Worm (Caenorhabditis elegans) whole organism, L1 larva: Measurements from ENCODE around the gene ZK938.3.

ENCODE experiments used
- Y116A8C.19 ChIP-seq: sonication (generic microtip); optimal IDR thresholded peaks from 2 replicates; lab custom pipeline; 2016; ENCODE audit warnings: missing compliant biosample characterization, missing genetic modification characterization, borderline replicate concordance
- alr-1 ChIP-seq: fragments of 200-800 bp; sonication (Bioruptor generic); optimal IDR thresholded peaks from 2 replicates; lab custom pipeline; 2018; ENCODE audit warnings: borderline replicate concordance, mild to moderate bottlenecking, missing genetic modification characterization, missing compliant biosample characterization
- aly-2 ChIP-seq: fragments of 150-350 bp; optimal IDR thresholded peaks from 2 replicates; lab custom pipeline; 2014; ENCODE audit warnings: missing biosample characterization, missing genetic modification characterization
- blmp-1 ChIP-seq: fragments of 150-350 bp; optimal IDR thresholded peaks from 2 replicates; lab custom pipeline; 2014; ENCODE audit warnings: missing biosample characterization, missing genetic modification characterization
- ceh-63 ChIP-seq: fragments of 200-800 bp; sonication (Bioruptor generic); optimal IDR thresholded peaks from 2 replicates; lab custom pipeline; 2018; ENCODE audit warnings: mild to moderate bottlenecking, missing genetic modification characterization, missing compliant biosample characterization
- ceh-82 ChIP-seq, 3 experiments: fragments of 150-350 bp in 1 of 3; sonication (generic microtip) in 2 of 3; optimal IDR thresholded peaks; 2 replicates each; lab custom pipeline; 2014 to 2017; ENCODE audit warnings: missing biosample characterization in 3 of 3, missing genetic modification characterization in 3 of 3
- ceh-90 ChIP-seq: sonication (generic microtip); optimal IDR thresholded peaks from 2 replicates; lab custom pipeline; 2016; ENCODE audit warnings: missing genetic modification characterization, missing compliant biosample characterization
- ces-1 ChIP-seq: fragments of 150-350 bp; optimal IDR thresholded peaks from 2 replicates; lab custom pipeline; 2014; ENCODE audit warnings: missing biosample characterization, missing genetic modification reagents, missing genetic modification characterization
- efl-1 ChIP-seq, 4 experiments: fragments of 150-350 bp; optimal IDR thresholded peaks in 3 of 4; peaks in 1 of 4; 1 replicate in 1 of 4; 2 replicates in 3 of 4; lab custom pipeline; 2014; ENCODE audit warnings: missing biosample characterization in 2 of 4, missing genetic modification characterization in 2 of 4, missing genetic modification reagents in 2 of 4
- egl-27 ChIP-seq, 2 experiments: fragments of 150-350 bp in 1 of 2; sonication (generic microtip); optimal IDR thresholded peaks; 3 replicates each; lab custom pipeline; 2017 to 2018; ENCODE audit warnings: missing biosample characterization in 2 of 2, missing genetic modification characterization in 2 of 2, missing genetic modification reagents in 2 of 2
- elt-3 ChIP-seq, 6 experiments: fragments of 150-350 bp in 1 of 6; sonication (generic microtip); optimal IDR thresholded peaks; 2 replicates each; lab custom pipeline; 2017 to 2018; ENCODE audit warnings: missing biosample characterization in 6 of 6, missing genetic modification characterization in 6 of 6, inconsistent platforms in 1 of 6
- fkh-8 ChIP-seq: sonication (generic microtip); optimal IDR thresholded peaks from 2 replicates; lab custom pipeline; 2016; ENCODE audit warnings: mild to moderate bottlenecking, missing genetic modification characterization, missing compliant biosample characterization
- fos-1 ChIP-seq: fragments of 150-350 bp; optimal IDR thresholded peaks from 2 replicates; lab custom pipeline; 2014; ENCODE audit warnings: missing biosample characterization, missing genetic modification characterization
- grh-1 ChIP-seq: fragments of 200-800 bp; sonication (Bioruptor generic); IDR thresholded peaks from 2 replicates; pipeline ENCODE4 v1.3.6; 2022; ENCODE audit warnings: missing genetic modification reagents, missing genetic modification characterization, missing compliant biosample characterization
- hlh-17 ChIP-seq: fragments of 200-800 bp; sonication (Bioruptor generic); optimal IDR thresholded peaks from 2 replicates; lab custom pipeline; 2018; ENCODE audit warnings: missing genetic modification characterization, mild to moderate bottlenecking, missing compliant biosample characterization, moderate library complexity, borderline replicate concordance
- irx-1 ChIP-seq: sonication (generic microtip); optimal IDR thresholded peaks from 2 replicates; lab custom pipeline; 2016; ENCODE audit warnings: missing genetic modification characterization, missing compliant biosample characterization
- isw-1 ChIP-seq: fragments of 200-800 bp; sonication (Bioruptor generic); IDR thresholded peaks from 2 replicates; pipeline ENCODE4 v1.3.6; 2022; ENCODE audit warnings: missing genetic modification characterization, missing compliant biosample characterization
- lin-13 ChIP-seq: fragments of 150-350 bp; optimal IDR thresholded peaks from 2 replicates; lab custom pipeline; 2014; ENCODE audit warnings: missing biosample characterization, missing genetic modification reagents, missing genetic modification characterization
- lin-35 ChIP-seq, 2 experiments: fragments of 150-350 bp; optimal IDR thresholded peaks; 2 replicates each; lab custom pipeline; 2014; ENCODE audit warnings: missing biosample characterization in 2 of 2, missing genetic modification characterization in 2 of 2, missing genetic modification reagents in 2 of 2
- lin-39 ChIP-seq: fragments of 150-350 bp; optimal IDR thresholded peaks from 2 replicates; lab custom pipeline; 2014; ENCODE audit warnings: missing biosample characterization, missing genetic modification reagents, missing genetic modification characterization
- lir-3 ChIP-seq: sonication (generic microtip); optimal IDR thresholded peaks from 2 replicates; lab custom pipeline; 2016; ENCODE audit warnings: mild to moderate bottlenecking, missing genetic modification characterization, moderate library complexity, missing compliant biosample characterization; ENCODE audit not compliant: poor library complexity
- lsy-2 ChIP-seq, 2 experiments: fragments of 150-350 bp; optimal IDR thresholded peaks; 2 replicates each; lab custom pipeline; 2014; ENCODE audit warnings: missing biosample characterization in 2 of 2, missing genetic modification characterization in 2 of 2
- mef-2 ChIP-seq: fragments of 150-350 bp; optimal IDR thresholded peaks from 2 replicates; lab custom pipeline; 2014; ENCODE audit warnings: missing biosample characterization, missing genetic modification characterization
- nhr-76 ChIP-seq: sonication (generic microtip); optimal IDR thresholded peaks from 2 replicates; lab custom pipeline; 2017; ENCODE audit warnings: missing biosample characterization, missing genetic modification characterization
- nhr-77 ChIP-seq: fragments of 150-350 bp; optimal IDR thresholded peaks from 2 replicates; lab custom pipeline; 2014; ENCODE audit warnings: missing biosample characterization, missing genetic modification characterization
- nhr-85 ChIP-seq: sonication (generic microtip); peaks from one replicate; lab custom pipeline; 2016; ENCODE audit warnings: missing genetic modification characterization, inconsistent platforms, missing compliant biosample characterization
- pqm-1 ChIP-seq: sonication (generic microtip); optimal IDR thresholded peaks from 3 replicates; lab custom pipeline; 2017; ENCODE audit warnings: missing biosample characterization, missing genetic modification characterization
- skn-1 ChIP-seq: fragments of 150-350 bp; optimal IDR thresholded peaks from 2 replicates; lab custom pipeline; 2014; ENCODE audit warnings: missing biosample characterization, missing genetic modification characterization
- sptf-1 ChIP-seq: fragments of 150-350 bp; optimal IDR thresholded peaks from 2 replicates; lab custom pipeline; 2014; ENCODE audit warnings: missing biosample characterization, missing genetic modification characterization
- swsn-7 ChIP-seq: sonication (generic microtip); optimal IDR thresholded peaks from 2 replicates; lab custom pipeline; 2016; ENCODE audit warnings: missing genetic modification characterization, missing compliant biosample characterization
- tlp-1 ChIP-seq: fragments of 150-350 bp; optimal IDR thresholded peaks from 2 replicates; lab custom pipeline; 2014; ENCODE audit warnings: missing biosample characterization, missing genetic modification characterization
- unc-30 ChIP-seq: sonication (generic microtip); optimal IDR thresholded peaks from 2 replicates; lab custom pipeline; 2017; ENCODE audit warnings: missing biosample characterization, missing genetic modification characterization
- unc-98 ChIP-seq: fragments of 200-800 bp; sonication (Bioruptor generic); IDR thresholded peaks from 2 replicates; pipeline ENCODE4 v1.3.6; 2022; ENCODE audit warnings: missing genetic modification characterization, missing compliant biosample characterization
- vab-15 ChIP-seq: sonication (generic microtip); optimal IDR thresholded peaks from 2 replicates; lab custom pipeline; 2017; ENCODE audit warnings: missing genotype, mild to moderate bottlenecking, missing genetic modification characterization, missing compliant biosample characterization
- xbp-1 ChIP-seq: sonication (generic microtip); optimal IDR thresholded peaks from 2 replicates; lab custom pipeline; 2016; ENCODE audit warnings: missing genetic modification characterization, missing compliant biosample characterization
- zip-4 ChIP-seq: fragments of 200-800 bp; sonication (Bioruptor generic); optimal IDR thresholded peaks from 2 replicates; lab custom pipeline; 2018; ENCODE audit warnings: mild to moderate bottlenecking, missing genetic modification characterization, moderate library complexity, missing compliant biosample characterization

ZK938.3 gene

DNA sequence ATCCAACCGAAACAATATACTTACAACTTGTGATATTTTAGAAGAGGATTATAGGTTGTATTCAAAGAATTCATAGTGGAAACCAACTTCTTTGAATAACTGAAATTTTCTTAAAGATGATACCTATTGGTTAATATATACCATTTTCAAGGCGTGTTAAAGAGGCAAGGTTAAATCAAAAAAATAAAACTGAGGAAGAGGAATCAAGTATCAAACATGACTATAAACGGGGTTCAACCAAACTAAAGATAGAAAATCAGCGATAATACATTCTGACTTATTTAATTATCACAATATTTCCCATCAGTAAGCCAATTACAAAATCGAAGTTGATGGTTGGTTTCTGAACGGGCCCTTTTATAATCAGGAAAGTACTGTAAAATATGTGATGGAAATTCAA, 27.6 kb upstream of the ZK938.3 start, which contains the start of gene chil-3:
TSS of gene chil-3 (minus strand) at position 101 of the 400 bp plus-strand sequence.
- TF ChIP-seq vab-15 (no peak), unc-30 (tag; lab: Kevin White, UChicago) (no peak), lsy-2 (tag; optimal IDR thresholded peaks at IDR 0.05; lab: Kevin White, UChicago) (no peak), lir-3 (tag; lab: Kevin White, UChicago) (no peak), ceh-63 (GFP tag; lab: Kevin White, UChicago) (no peak), irx-1 (tag; lab: Kevin White, UChicago) (no peak), hlh-17 (GFP tag; lab: Kevin White, UChicago) (no peak), ceh-90 (tag; lab: Kevin White, UChicago) (no peak), swsn-7 (tag; lab: Kevin White, UChicago) (no peak), zip-4 (GFP tag; lab: Kevin White, UChicago) (no peak), xbp-1 (tag; lab: Kevin White, UChicago) (no peak), skn-1 (tag; lab: Kevin White, UChicago) (no peak), efl-1 (optimal IDR thresholded peaks at IDR 0.05; lab: Kevin White, UChicago) (no peak), efl-1 (GFP tag; optimal IDR thresholded peaks at IDR 0.05 in 1 of 2; lab: Kevin White, UChicago) (no peak), nhr-85 (tag; lab: Kevin White, UChicago) (no peak), elt-3 (tag; optimal IDR thresholded peaks at IDR 0.05; lab: Kevin White, UChicago) (no peak), ces-1 (GFP tag; lab: Kevin White, UChicago) (no peak), alr-1 (tag; lab: Kevin White, UChicago) (no peak), Y116A8C.19 (tag; lab: Kevin White, UChicago) (no peak), unc-98 (GFP tag; lab: Robert Waterston, UW) (no peak)

DNA sequence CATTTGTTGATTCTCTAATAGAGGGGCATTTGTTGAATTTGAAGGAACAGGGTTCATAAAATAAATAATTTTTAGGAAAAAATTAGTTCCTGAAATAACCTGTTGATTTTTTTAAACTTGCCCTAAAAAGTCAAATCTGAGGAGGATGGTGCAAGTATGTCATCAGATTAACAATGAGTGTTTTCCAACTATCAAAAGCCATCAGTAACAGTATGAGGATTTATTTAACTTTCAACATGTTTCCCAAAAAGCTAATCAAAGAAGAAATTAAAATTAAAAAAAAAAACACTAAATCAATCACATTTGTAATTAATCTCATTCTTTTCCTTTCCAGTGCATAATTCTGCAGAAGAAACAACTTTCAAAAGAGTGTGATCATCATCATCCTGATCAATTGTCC, 25.8 kb upstream of the ZK938.3 start, which contains the start of gene chil-5:
TSS of gene chil-5 (minus strand) at position 101 of the 400 bp plus-strand sequence.
- no peak for TF ChIP-seq lin-35 (GFP tag; optimal IDR thresholded peaks at IDR 0.05; lab: Kevin White, UChicago)
- TF ChIP-seq zip-4 (GFP tag; lab: Kevin White, UChicago) = no peak
- TF ChIP-seq lin-13 (GFP tag; lab: Kevin White, UChicago) = no peak
- TF ChIP-seq blmp-1 (tag; lab: Kevin White, UChicago) = no peak
- no peak for TF ChIP-seq nhr-76 (tag; lab: Kevin White, UChicago)
- TF ChIP-seq fkh-8 = no peak
- TF ChIP-seq egl-27 (tag; optimal IDR thresholded peaks at IDR 0.05; lab: Kevin White, UChicago) = no peak
- no peak for TF ChIP-seq aly-2 (tag; lab: Kevin White, UChicago)
- no peak for TF ChIP-seq mef-2

DNA sequence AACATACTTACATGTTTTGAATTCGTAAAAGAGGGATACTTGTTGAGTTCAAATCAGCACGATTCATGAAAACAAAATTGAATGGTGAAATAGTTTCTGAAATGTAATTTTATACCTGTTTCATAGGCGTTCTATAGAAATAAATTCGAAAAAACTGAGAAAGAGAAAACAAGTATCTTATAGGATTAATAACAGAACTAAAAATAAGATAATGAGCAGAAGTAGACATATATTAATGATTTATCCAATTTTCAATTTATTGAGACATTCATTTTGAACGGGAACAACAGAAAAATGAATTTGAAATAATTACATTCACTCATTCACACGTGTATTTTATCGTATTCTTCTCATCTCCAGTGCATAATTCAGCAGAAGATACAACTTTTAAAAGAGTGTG, 24.0 kb upstream of the ZK938.3 start, which contains the start of gene chil-6:
TSS of gene chil-6 (minus strand) at position 101 of the 400 bp plus-strand sequence.
- TF ChIP-seq tlp-1 (tag; lab: Kevin White, UChicago) (no peak), pqm-1 (no peak), fos-1 (tag; lab: Kevin White, UChicago) (no peak), xbp-1 (tag; lab: Kevin White, UChicago) (no peak), lin-39 (tag; lab: Kevin White, UChicago) (no peak), nhr-77 (tag; lab: Kevin White, UChicago) (no peak)

DNA sequence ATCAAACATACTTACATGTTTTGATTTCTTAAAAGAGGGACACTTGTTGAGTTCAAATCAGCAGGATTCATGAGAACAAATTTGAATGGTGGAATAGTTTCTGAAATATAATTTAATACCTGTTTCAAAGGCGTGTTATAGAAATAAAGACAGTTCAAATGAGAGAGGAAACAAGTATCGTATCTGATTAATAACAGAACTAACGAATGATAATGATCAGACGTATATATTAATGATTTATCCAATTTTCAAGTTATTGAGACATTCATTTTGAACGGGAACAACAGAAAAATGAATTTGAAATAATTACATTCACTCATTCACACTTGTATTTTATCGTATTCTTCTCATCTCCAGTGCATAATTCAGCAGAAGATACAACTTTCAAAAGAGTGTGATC, 21.9 kb upstream of the ZK938.3 start, which contains the start of gene chil-4:
TSS of gene chil-4 (minus strand) at position 101 of the 400 bp plus-strand sequence.
- TF ChIP-seq ceh-82 (tag; optimal IDR thresholded peaks at IDR 0.05; lab: Kevin White, UChicago) (no peak), Y116A8C.19 (tag; lab: Kevin White, UChicago) (no peak), isw-1 (GFP tag; lab: Robert Waterston, UW) (no peak), sptf-1 (tag; lab: Kevin White, UChicago) (no peak), ceh-63 (GFP tag; lab: Kevin White, UChicago) (no peak), grh-1 (GFP tag; lab: Robert Waterston, UW) (no peak)
